Fruit fly (Drosophila melanogaster) whole organism, prepupa: ENCODE data around the gene Rab9.
A peak's percentile ranks its signal among the peaks of the same experiment; 100 is the strongest.

Experiments used
- CG10669 ChIP-seq: fragments of 200-800 bp; sonication (Bioruptor generic); optimal IDR thresholded peaks from 3 replicates; lab custom pipeline; 2018; ENCODE audit warnings: missing biosample characterization, mild to moderate bottlenecking, missing genetic modification characterization, moderate library complexity
- CG11762 ChIP-seq: fragments of 200-800 bp; sonication (Bioruptor generic); optimal IDR thresholded peaks from 3 replicates; lab custom pipeline; 2016; ENCODE audit warnings: missing biosample characterization, missing genetic modification characterization; ENCODE audit not compliant: insufficient read depth
- CG1621 ChIP-seq: fragments of 200-800 bp; sonication (Bioruptor generic); optimal IDR thresholded peaks from 3 replicates; lab custom pipeline; 2018; ENCODE audit warnings: missing biosample characterization, mild to moderate bottlenecking, missing genetic modification characterization
- CG16779 ChIP-seq: fragments of 200-800 bp; sonication (Bioruptor generic); optimal IDR thresholded peaks from 3 replicates; lab custom pipeline; 2017; ENCODE audit warnings: missing biosample characterization, mild to moderate bottlenecking, missing genetic modification characterization
- CG34406 ChIP-seq: fragments of 200-800 bp; sonication (Bioruptor generic); optimal IDR thresholded peaks from 3 replicates; lab custom pipeline; 2016; ENCODE audit warnings: missing biosample characterization, missing genetic modification characterization
- CG3919 ChIP-seq: fragments of 200-800 bp; sonication (Bioruptor generic); optimal IDR thresholded peaks from 3 replicates; lab custom pipeline; 2016; ENCODE audit warnings: missing biosample characterization, missing genetic modification characterization
- CG4318 ChIP-seq: fragments of 200-800 bp; sonication (Bioruptor generic); optimal IDR thresholded peaks from 3 replicates; lab custom pipeline; 2017; ENCODE audit warnings: missing biosample characterization, mild to moderate bottlenecking, missing genetic modification characterization
- CG6163 ChIP-seq: fragments of 200-800 bp; sonication (Bioruptor generic); IDR thresholded peaks from 3 replicates; pipeline ENCODE4 v1.3.6; 2022; ENCODE audit warnings: missing biosample characterization, missing genetic modification characterization
- CG6276 ChIP-seq: fragments of 200-800 bp; sonication (Bioruptor generic); optimal IDR thresholded peaks from 2 replicates; lab custom pipeline; 2017; ENCODE audit warnings: missing biosample characterization, mild to moderate bottlenecking, missing genetic modification characterization
- CG6808 ChIP-seq: fragments of 200-800 bp; sonication (Bioruptor generic); optimal IDR thresholded peaks from 3 replicates; lab custom pipeline; 2017; ENCODE audit warnings: missing biosample characterization, missing genetic modification characterization, mild to moderate bottlenecking, moderate library complexity, missing genetic modification reagents
- CG6854 ChIP-seq: fragments of 200-800 bp; sonication (Bioruptor generic); optimal IDR thresholded peaks from 2 replicates; lab custom pipeline; 2017; ENCODE audit warnings: missing biosample characterization, mild to moderate bottlenecking, missing genetic modification characterization
- CG7368 ChIP-seq: fragments of 200-800 bp; sonication (Bioruptor generic); optimal IDR thresholded peaks from 3 replicates; lab custom pipeline; 2016; ENCODE audit warnings: missing biosample characterization, missing genetic modification characterization
- CG8119 ChIP-seq: fragments of 200-800 bp; sonication (Bioruptor generic); IDR thresholded peaks from 3 replicates; pipeline ENCODE4 v1.3.6; 2022; ENCODE audit warnings: missing biosample characterization, missing genetic modification characterization
- CG9139 ChIP-seq: fragments of 200-800 bp; sonication (Bioruptor generic); optimal IDR thresholded peaks from 3 replicates; lab custom pipeline; 2017; ENCODE audit warnings: missing biosample characterization, mild to moderate bottlenecking, missing genetic modification characterization
- Eip75B ChIP-seq: fragments of 200-800 bp; sonication (Bioruptor generic); optimal IDR thresholded peaks from 3 replicates; lab custom pipeline; 2016; ENCODE audit warnings: missing biosample characterization, missing genetic modification characterization
- Eip78C ChIP-seq: fragments of 200-800 bp; sonication (Bioruptor generic); peaks from one replicate; lab custom pipeline; 2016; ENCODE audit warnings: missing biosample characterization, missing genetic modification characterization
- Ets21C ChIP-seq: fragments of 200-800 bp; sonication (Bioruptor generic); optimal IDR thresholded peaks from 3 replicates; lab custom pipeline; 2016; ENCODE audit warnings: missing biosample characterization, missing genetic modification characterization
- Gug ChIP-seq: fragments of 200-800 bp; sonication (Bioruptor generic); IDR thresholded peaks from 2 replicates; pipeline ENCODE4 v1.3.6; 2022; ENCODE audit warnings: missing biosample characterization, missing genetic modification characterization
- Hr39 ChIP-seq: fragments of 200-800 bp; sonication (Bioruptor generic); optimal IDR thresholded peaks from 2 replicates; lab custom pipeline; 2016; ENCODE audit warnings: missing biosample characterization, missing genetic modification characterization
- Met ChIP-seq: fragments of 200-800 bp; sonication (Bioruptor generic); optimal IDR thresholded peaks from 3 replicates; lab custom pipeline; 2016; ENCODE audit warnings: missing biosample characterization, missing genetic modification characterization
- OdsH ChIP-seq: fragments of 200-800 bp; sonication (Bioruptor generic); optimal IDR thresholded peaks from 3 replicates; lab custom pipeline; 2016; ENCODE audit warnings: missing biosample characterization, missing genetic modification characterization
- Sox102F ChIP-seq: fragments of 200-800 bp; sonication (Bioruptor generic); optimal IDR thresholded peaks from 2 replicates; lab custom pipeline; 2016; ENCODE audit warnings: missing biosample characterization, mild to moderate bottlenecking, missing genetic modification characterization
- Sox15 ChIP-seq: fragments of 200-800 bp; sonication (Bioruptor generic); optimal IDR thresholded peaks from 3 replicates; lab custom pipeline; 2016; ENCODE audit warnings: missing biosample characterization, missing genetic modification characterization
- achi ChIP-seq: fragments of 200-800 bp; sonication (Bioruptor generic); optimal IDR thresholded peaks from 3 replicates; lab custom pipeline; 2016; ENCODE audit warnings: missing biosample characterization, missing genetic modification characterization
- acj6 ChIP-seq: fragments of 200-800 bp; sonication (Bioruptor generic); optimal IDR thresholded peaks from 3 replicates; lab custom pipeline; 2016; ENCODE audit warnings: missing biosample characterization, missing genetic modification characterization
- cyc ChIP-seq: fragments of 200-800 bp; sonication (Bioruptor generic); optimal IDR thresholded peaks from 3 replicates; lab custom pipeline; 2016; ENCODE audit warnings: missing biosample characterization, missing genetic modification characterization
- eg ChIP-seq: fragments of 200-800 bp; sonication (Bioruptor generic); IDR thresholded peaks from 3 replicates; pipeline ENCODE4 v1.3.6; 2022; ENCODE audit warnings: missing biosample characterization, missing genetic modification characterization
- fd59A ChIP-seq: fragments of 200-800 bp; sonication (Bioruptor generic); optimal IDR thresholded peaks from 2 replicates; lab custom pipeline; 2017; ENCODE audit warnings: missing biosample characterization, mild to moderate bottlenecking, missing genetic modification characterization, missing genetic modification reagents
- fkh ChIP-seq: fragments of 200-800 bp; sonication (Bioruptor generic); optimal IDR thresholded peaks from 3 replicates; lab custom pipeline; 2017; ENCODE audit warnings: missing biosample characterization, mild to moderate bottlenecking, missing genetic modification characterization, moderate library complexity
- net ChIP-seq: fragments of 200-800 bp; sonication (Bioruptor generic); optimal IDR thresholded peaks from 3 replicates; lab custom pipeline; 2016; ENCODE audit warnings: missing biosample characterization, missing genetic modification characterization
- pdm3 ChIP-seq: fragments of 200-800 bp; sonication (Bioruptor generic); optimal IDR thresholded peaks from 3 replicates; lab custom pipeline; 2016; ENCODE audit warnings: missing biosample characterization, missing genetic modification characterization
- spab ChIP-seq: fragments of 200-800 bp; sonication (Bioruptor generic); optimal IDR thresholded peaks from 2 replicates; lab custom pipeline; 2017; ENCODE audit warnings: missing biosample characterization, mild to moderate bottlenecking, missing genetic modification characterization, missing genetic modification reagents
- ss ChIP-seq, 2 experiments: fragments of 200-800 bp; sonication (Bioruptor generic); optimal IDR thresholded peaks; 2 replicates in 1 of 2; 3 replicates in 1 of 2; lab custom pipeline; 2017 to 2018; ENCODE audit warnings: mild to moderate bottlenecking in 2 of 2, missing biosample characterization in 2 of 2, missing genetic modification characterization in 2 of 2, moderate library complexity in 1 of 2
- topi ChIP-seq: fragments of 200-800 bp; sonication (Bioruptor generic); optimal IDR thresholded peaks from 3 replicates; lab custom pipeline; 2016; ENCODE audit warnings: missing biosample characterization, missing genetic modification characterization
- vri ChIP-seq: fragments of 200-800 bp; sonication (Bioruptor generic); optimal IDR thresholded peaks from 3 replicates; lab custom pipeline; 2016; ENCODE audit warnings: missing biosample characterization, mild to moderate bottlenecking, missing genetic modification characterization

The Rab9 gene

DNA sequence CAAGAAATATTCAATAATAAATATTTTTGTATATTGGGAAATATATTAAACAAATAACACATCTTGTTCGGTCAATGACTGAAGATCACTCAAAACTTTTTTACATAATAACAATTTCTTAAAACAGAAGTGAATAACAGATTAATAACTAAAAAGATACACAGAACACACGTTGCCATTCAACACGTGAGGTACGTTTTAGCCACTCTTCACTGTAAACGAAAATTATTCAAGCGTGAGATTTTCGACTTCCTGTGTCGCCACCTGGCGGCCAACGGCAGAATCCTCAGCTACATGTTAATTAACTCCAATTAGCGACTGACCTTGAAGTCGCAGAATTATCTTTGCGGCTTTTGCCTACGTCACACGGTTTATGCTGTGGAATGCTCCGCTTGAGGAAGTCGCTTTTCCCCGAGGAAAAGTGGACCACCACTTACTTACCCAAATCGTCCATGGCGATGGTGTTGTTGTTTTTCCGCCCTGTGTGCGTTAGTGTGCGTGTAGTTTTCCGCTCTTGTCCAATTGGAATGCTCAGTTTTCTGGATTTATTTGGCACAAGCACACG, 6.5 kb upstream of the Rab9 start (continued):
- TF ChIP-seq fd59A (GFP tag; lab: Kevin White, UChicago) (peak; percentile 0), Sox102F (GFP tag; lab: Kevin White, UChicago) (peak; percentile 35), pdm3 (GFP tag; lab: Kevin White, UChicago) (peak; percentile 46), Met (GFP tag; lab: Kevin White, UChicago) (peak; percentile 67), acj6 (GFP tag; lab: Kevin White, UChicago) (peak; percentile 65), fkh (GFP tag; lab: Kevin White, UChicago) (no peak), CG34406 (peak; percentile 52)
- TF ChIP-seq, all 60 proteins: peak for 43

DNA sequence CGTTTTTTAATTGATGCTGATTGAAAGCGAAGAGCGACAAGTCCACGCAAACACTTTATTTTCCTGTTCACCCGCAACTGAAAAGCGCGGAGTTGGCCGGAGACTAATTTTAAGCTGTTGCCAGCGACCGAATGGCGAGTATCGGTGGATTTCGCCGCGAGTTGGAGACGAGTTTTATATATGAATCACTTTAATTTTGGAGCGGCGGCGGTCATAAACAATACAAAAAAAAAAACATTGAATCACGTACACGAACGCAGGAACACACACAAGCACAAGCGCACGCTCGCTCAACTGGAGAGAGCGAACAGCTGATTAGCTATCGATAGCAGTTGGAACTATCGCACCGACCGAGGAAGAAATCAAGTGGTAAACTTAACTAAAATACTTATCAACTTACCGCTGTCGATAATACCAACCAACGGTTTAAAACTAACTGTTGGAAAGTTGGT, 6.0 kb upstream of the Rab9 start, which contains the start of gene Pax:
Gene Pax, minus strand, starts transcription at position 267 of the 452 bp plus-strand sequence.
- TF ChIP-seq CG7368 (GFP tag; lab: Kevin White, UChicago) (peak; percentile 31), achi (no peak), CG4318 (no peak), CG6808 (GFP tag; lab: Kevin White, UChicago) (peak; percentile 41), Ets21C (GFP tag; lab: Kevin White, UChicago) (no peak), topi (no peak), Sox15 (GFP tag; lab: Kevin White, UChicago) (no peak), CG16779 (peak; percentile 43), vri (GFP tag; lab: Kevin White, UChicago) (no peak), eg (GFP tag; lab: Robert Waterston, UW) (peak; percentile 52; the same call in 1 of the 3 replicates), CG11762 (GFP tag; lab: Kevin White, UChicago) (no peak), CG6276 (GFP tag; lab: Kevin White, UChicago) (peak; percentile 16), CG3919 (no peak), cyc (GFP tag; lab: Kevin White, UChicago) (no peak), Eip78C (GFP tag; lab: Kevin White, UChicago) (peak; percentile 77), fd59A (GFP tag; lab: Kevin White, UChicago) (no peak), spab (GFP tag; lab: Kevin White, UChicago) (no peak), Hr39 (GFP tag; lab: Kevin White, UChicago) (no peak), CG10669 (no peak), Met (GFP tag; lab: Kevin White, UChicago) (no peak), CG1621 (peak; percentile 9), ss (GFP tag; optimal IDR thresholded peaks at IDR 0.05; lab: Kevin White, UChicago) (peak; percentile 50 to 68), CG6163 (GFP tag; lab: Robert Waterston, UW) (peak; percentile 77), Gug (GFP tag; lab: Robert Waterston, UW) (no peak), OdsH (GFP tag; lab: Kevin White, UChicago) (no peak), CG8119 (GFP tag; lab: Robert Waterston, UW) (peak; percentile 60; the same call in 2 of the 3 replicates), CG9139 (peak; percentile 43), acj6 (GFP tag; lab: Kevin White, UChicago) (no peak), Eip75B (GFP tag; lab: Kevin White, UChicago) (peak; percentile 17), CG6854 (GFP tag; lab: Kevin White, UChicago) (peak; percentile 67), net (GFP tag; lab: Kevin White, UChicago) (peak; percentile 8)

DNA sequence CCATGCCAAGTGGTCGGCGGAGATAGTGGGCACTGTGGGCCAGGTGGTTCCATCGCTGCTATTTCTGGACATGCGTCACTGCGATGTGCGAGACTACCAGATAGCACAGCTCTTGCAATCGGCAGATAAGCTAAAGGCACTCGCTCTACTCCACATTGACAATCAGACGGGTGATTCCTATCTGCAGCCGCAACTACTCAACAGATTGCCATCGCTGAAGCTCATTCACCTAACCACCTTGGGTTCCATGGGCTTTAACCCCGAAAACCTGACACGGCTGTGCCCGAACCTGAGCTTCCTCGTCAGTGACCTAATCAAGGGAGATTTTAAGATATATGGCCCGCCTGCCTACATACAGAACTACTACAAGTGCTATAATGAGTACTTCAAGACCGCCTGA, 2.6 kb upstream of the Rab9 start:
- TF ChIP-seq Eip78C (GFP tag; lab: Kevin White, UChicago) (peak; percentile 23), cyc (GFP tag; lab: Kevin White, UChicago) (no peak)

DNA sequence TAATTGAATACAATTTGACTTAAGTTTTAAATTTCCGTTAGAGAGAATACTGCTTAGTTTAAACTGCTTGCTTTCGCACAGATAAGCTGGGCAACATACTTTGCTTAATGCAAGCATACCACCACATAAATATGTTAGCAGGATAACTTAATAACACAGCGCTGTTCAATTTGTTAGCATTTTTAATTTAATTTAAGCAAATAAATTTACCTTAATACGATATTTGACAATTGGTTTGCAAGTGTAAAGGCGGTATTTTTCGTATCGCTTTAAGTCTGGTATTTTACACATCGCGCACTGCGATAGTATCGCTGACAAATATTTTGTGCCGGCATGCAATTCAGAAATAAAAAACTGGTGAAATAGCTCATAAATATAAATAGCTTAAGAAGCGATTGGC, 2.0 kb upstream of the Rab9 start, which contains the start of gene RtcB:
Gene RtcB, plus strand, starts transcription at position 301 of the 400 bp plus-strand sequence.
- TF ChIP-seq fd59A (GFP tag; lab: Kevin White, UChicago), result no peak
- peak; percentile 36 for TF ChIP-seq Eip78C (GFP tag; lab: Kevin White, UChicago)
- TF ChIP-seq, all 60 proteins: peak for 1
